Fruit fly (Drosophila melanogaster): ENCODE data around the gene Pburs.

Pburs gene

dm6 chr2L:14461066-14461465, 43.9 kb upstream of the Pburs start (continued):
- TF ChIP-seq jigr1 (GFP tag; IDR thresholded peaks at IDR 0.05) (0 out of 3 replicates have a peak, but pooled peaks have one; percentile 9), CG12071 (GFP tag; optimal IDR thresholded peaks at IDR 0.05) (peak; percentile 24), CG3726 (GFP tag; IDR thresholded peaks at IDR 0.05) (peak; percentile 72; the same call in 1 of the 3 replicates), ara (GFP tag; IDR thresholded peaks at IDR 0.05) (peak; percentile 93), hbn (GFP tag; IDR thresholded peaks at IDR 0.05; ENCODE audit: partially characterized antibody) (no peak), Deaf1 (tag; optimal IDR thresholded peaks at IDR 0.05) (peak; percentile 40), crp (GFP tag; optimal IDR thresholded peaks at IDR 0.05) (peak in 1 of 2 experiments; percentile 22), Mrtf (GFP tag; IDR thresholded peaks at IDR 0.05) (peak; percentile 46; the same call in 2 of the 3 replicates), ssp (GFP tag; IDR thresholded peaks at IDR 0.05) (peak; percentile 58), gem (tag; optimal IDR thresholded peaks at IDR 0.05) (peak; percentile 92), en (GFP tag; optimal IDR thresholded peaks at IDR 0.05) (peak; percentile 73), Nf-YC (tag; optimal IDR thresholded peaks at IDR 0.05) (peak; percentile 71), C15 (GFP tag; IDR thresholded peaks at IDR 0.05) (no peak), CG10979 (tag; optimal IDR thresholded peaks at IDR 0.05) (peak; percentile 90), Optix (GFP tag; IDR thresholded peaks at IDR 0.05) (peak; percentile 33; the same call in 1 of the 3 replicates), dati (GFP tag; IDR thresholded peaks at IDR 0.05) (peak; percentile 51; the same call in 1 of the 2 replicates), sqz (GFP tag; optimal IDR thresholded peaks at IDR 0.05) (peak; percentile 54), h (optimal IDR thresholded peaks at IDR 0.05) (no peak), CG16863 (GFP tag; optimal IDR thresholded peaks at IDR 0.05) (peak; percentile 85), CG17802 (tag; optimal IDR thresholded peaks at IDR 0.05) (no peak), nau (GFP tag; optimal IDR thresholded peaks at IDR 0.05) (peak; percentile 7), hkb (optimal IDR thresholded peaks at IDR 0.05) (no peak), hkb (GFP tag; IDR thresholded peaks at IDR 0.05) (peak; percentile 83), CG6854 (GFP tag; optimal IDR thresholded peaks at IDR 0.05) (no peak), hth (optimal IDR thresholded peaks at IDR 0.05) (peak; percentile 15), CTCF (GFP tag; optimal IDR thresholded peaks at IDR 0.05) (peak; percentile 1), Fer3 (tag; optimal IDR thresholded peaks at IDR 0.05) (peak; percentile 37), Fer1 (GFP tag; optimal IDR thresholded peaks at IDR 0.05) (peak; percentile 33), eyg (GFP tag; optimal IDR thresholded peaks at IDR 0.05) (peak; percentile 29), CG2116 (GFP tag; optimal IDR thresholded peaks at IDR 0.05) (peak; percentile 55), tgo (GFP tag; IDR thresholded peaks at IDR 0.05) (peak; percentile 75), Dfd (GFP tag; optimal IDR thresholded peaks at IDR 0.05) (no peak), Tbp (GFP tag; optimal IDR thresholded peaks at IDR 0.05) (no peak), CG14014 (GFP tag; IDR thresholded peaks at IDR 0.05) (peak; percentile 63), CG17328 (GFP tag; IDR thresholded peaks at IDR 0.05) (peak; percentile 89), CG43689 (GFP tag; IDR thresholded peaks at IDR 0.05) (0 out of 2 replicates have a peak, but pooled peaks have one; percentile 8), Bteb2 (GFP tag; optimal IDR thresholded peaks at IDR 0.05) (peak; percentile 57), exex (tag; optimal IDR thresholded peaks at IDR 0.05) (no peak), CG9817 (tag; optimal IDR thresholded peaks at IDR 0.05) (peak; percentile 58), esg (GFP tag; conservative IDR thresholded peaks at IDR 0.05) (peak; percentile 50), CG2678 (tag; optimal IDR thresholded peaks at IDR 0.05) (peak; percentile 69), ewg (GFP tag; optimal IDR thresholded peaks at IDR 0.05) (peak; percentile 56), lmd (GFP tag; IDR thresholded peaks at IDR 0.05) (peak; percentile 80), gsb-n (tag; optimal IDR thresholded peaks at IDR 0.05) (peak; percentile 82), Nf-YA (GFP tag; IDR thresholded peaks at IDR 0.05) (peak; percentile 74; the same call in 1 of the 2 replicates), Gsc (GFP tag; IDR thresholded peaks at IDR 0.05) (no peak), mirr (GFP tag; optimal IDR thresholded peaks at IDR 0.05) (no peak), pb (GFP tag; optimal IDR thresholded peaks at IDR 0.05) (peak; percentile 49), usp (GFP tag; optimal IDR thresholded peaks at IDR 0.05) (no peak), CG10321 (GFP tag; IDR thresholded peaks at IDR 0.05) (peak; percentile 45; the same call in 1 of the 2 replicates), CG1832 (GFP tag; optimal IDR thresholded peaks at IDR 0.05) (no peak), Oaz (GFP tag; IDR thresholded peaks at IDR 0.05) (no peak), CG11560 (tag; IDR thresholded peaks at IDR 0.05) (peak; percentile 48; the same call in 1 of the 3 replicates)
